Fruit fly (Drosophila melanogaster) whole organism, embryonic: Measurements from ENCODE around the gene CG42716.

Source experiments
- B-H2 ChIP-seq: fragments of 200-800 bp; sonication (Bioruptor generic); optimal IDR thresholded peaks from 2 replicates; lab custom pipeline; 2018; ENCODE audit warnings: missing biosample characterization, mild to moderate bottlenecking, missing genetic modification characterization
- CG10431 ChIP-seq: fragments of 200-800 bp; sonication (Bioruptor generic); optimal IDR thresholded peaks from 3 replicates; lab custom pipeline; 2018; ENCODE audit warnings: missing biosample characterization, mild to moderate bottlenecking, missing genetic modification characterization
- CG11456 ChIP-seq: fragments of 200-800 bp; sonication (Bioruptor generic); IDR thresholded peaks from 3 replicates; pipeline ENCODE4 v1.3.6; 2022; ENCODE audit warnings: missing biosample characterization, missing genetic modification characterization
- CG11504 ChIP-seq: fragments of 200-800 bp; sonication (Bioruptor generic); optimal IDR thresholded peaks from 3 replicates; lab custom pipeline; 2019; ENCODE audit warnings: missing biosample characterization, mild to moderate bottlenecking, missing genetic modification characterization, moderate library complexity
- CG12071 ChIP-seq: fragments of 200-800 bp; sonication (Bioruptor generic); optimal IDR thresholded peaks from 3 replicates; lab custom pipeline; 2018; ENCODE audit warnings: missing biosample characterization, mild to moderate bottlenecking, missing genetic modification characterization
- CG12155 ChIP-seq: fragments of 200-800 bp; sonication (Bioruptor generic); optimal IDR thresholded peaks from 3 replicates; lab custom pipeline; 2016; ENCODE audit warnings: missing biosample characterization, missing genetic modification characterization
- CG13287 ChIP-seq: fragments of 200-800 bp; sonication (Bioruptor generic); IDR thresholded peaks from 2 replicates; pipeline ENCODE4 v1.3.6; 2022; ENCODE audit warnings: missing biosample characterization, missing genetic modification characterization; ENCODE audit not compliant: partially characterized antibody
- CG13894 ChIP-seq: fragments of 200-800 bp; sonication (Bioruptor generic); optimal IDR thresholded peaks from 3 replicates; lab custom pipeline; 2018; ENCODE audit warnings: missing biosample characterization, mild to moderate bottlenecking, missing genetic modification characterization, moderate library complexity
- CG17359 ChIP-seq: fragments of 200-800 bp; sonication (Bioruptor generic); optimal IDR thresholded peaks from 3 replicates; lab custom pipeline; 2018; ENCODE audit warnings: missing biosample characterization, mild to moderate bottlenecking, missing genetic modification characterization, moderate library complexity
- CG17829 ChIP-seq: fragments of 200-800 bp; optimal IDR thresholded peaks from 2 replicates; lab custom pipeline; 2019; ENCODE audit warnings: missing biosample characterization, mild to moderate bottlenecking, missing genetic modification characterization, moderate library complexity
- CG2120 ChIP-seq: fragments of 200-800 bp; sonication (Bioruptor generic); optimal IDR thresholded peaks from 3 replicates; lab custom pipeline; 2016; ENCODE audit warnings: missing biosample characterization, missing genetic modification characterization
- CG2199 ChIP-seq: fragments of 200-800 bp; sonication (Bioruptor generic); IDR thresholded peaks from 3 replicates; pipeline ENCODE4 v1.3.6; 2022; ENCODE audit warnings: missing biosample characterization, missing genetic modification characterization
- CG2712 ChIP-seq: fragments of 200-800 bp; optimal IDR thresholded peaks from 3 replicates; lab custom pipeline; 2019; ENCODE audit warnings: missing biosample characterization, mild to moderate bottlenecking, missing genetic modification characterization, moderate library complexity
- CG34422 ChIP-seq: fragments of 200-800 bp; sonication (Bioruptor generic); IDR thresholded peaks from 3 replicates; pipeline ENCODE4 v1.3.6; 2022; ENCODE audit warnings: missing biosample characterization, missing genetic modification characterization
- CG4360 ChIP-seq: fragments of 200-800 bp; sonication (Bioruptor generic); IDR thresholded peaks from 2 replicates; pipeline ENCODE4 v1.3.6; 2022; ENCODE audit warnings: missing biosample characterization, missing genetic modification characterization
- CG4707 ChIP-seq: fragments of 200-800 bp; sonication (Bioruptor generic); optimal IDR thresholded peaks from 2 replicates; lab custom pipeline; 2018; ENCODE audit warnings: missing biosample characterization, mild to moderate bottlenecking, missing genetic modification characterization, moderate library complexity
- CG6765 ChIP-seq: fragments of 200-800 bp; sonication (Bioruptor generic); optimal IDR thresholded peaks from 3 replicates; lab custom pipeline; 2017; ENCODE audit warnings: missing biosample characterization, mild to moderate bottlenecking, missing genetic modification characterization
- CG7372 ChIP-seq: fragments of 200-800 bp; sonication (Bioruptor generic); IDR thresholded peaks from 2 replicates; pipeline ENCODE4 v1.3.6; 2022; ENCODE audit warnings: missing biosample characterization, missing genetic modification characterization
- CG7745 ChIP-seq: fragments of 200-800 bp; sonication (Bioruptor generic); optimal IDR thresholded peaks from 2 replicates; lab custom pipeline; 2018; ENCODE audit warnings: missing biosample characterization, mild to moderate bottlenecking, missing genetic modification characterization, moderate library complexity
- D19A ChIP-seq: fragments of 200-800 bp; optimal IDR thresholded peaks from 3 replicates; lab custom pipeline; 2019; ENCODE audit warnings: missing biosample characterization, mild to moderate bottlenecking, missing genetic modification characterization, moderate library complexity
- Dek ChIP-seq: fragments of 200-800 bp; sonication (Bioruptor generic); optimal IDR thresholded peaks from 3 replicates; lab custom pipeline; 2019; ENCODE audit warnings: missing biosample characterization, mild to moderate bottlenecking, missing genetic modification characterization, moderate library complexity
- Dll ChIP-seq: fragments of 200-800 bp; sonication (Bioruptor generic); IDR thresholded peaks from 4 replicates; pipeline ENCODE4 v1.3.6; 2022; ENCODE audit warnings: missing biosample characterization, missing genetic modification characterization; ENCODE audit not compliant: partially characterized antibody
- H15 ChIP-seq: fragments of 200-800 bp; sonication (Bioruptor generic); IDR thresholded peaks from 3 replicates; pipeline ENCODE4 v1.3.6; 2022; ENCODE audit warnings: missing biosample characterization, missing genetic modification characterization
- HLHmδ ChIP-seq: fragments of 200-800 bp; sonication (Bioruptor generic); optimal IDR thresholded peaks from 2 replicates; lab custom pipeline; 2018; ENCODE audit warnings: missing biosample characterization, mild to moderate bottlenecking, missing genetic modification characterization, moderate library complexity
- Hand ChIP-seq: fragments of 200-800 bp; sonication (Bioruptor generic); optimal IDR thresholded peaks from 2 replicates; lab custom pipeline; 2017; ENCODE audit warnings: mild to moderate bottlenecking, missing biosample characterization, missing genetic modification reagents, missing genetic modification characterization
- Oaz ChIP-seq: fragments of 200-800 bp; sonication (Bioruptor generic); IDR thresholded peaks from 2 replicates; pipeline ENCODE4 v1.3.6; 2022; ENCODE audit warnings: missing biosample characterization, missing genetic modification characterization
- Ravus ChIP-seq: fragments of 200-800 bp; sonication (Bioruptor generic); IDR thresholded peaks from 2 replicates; pipeline ENCODE4 v1.3.6; 2022; ENCODE audit warnings: missing biosample characterization, missing genetic modification characterization
- amos ChIP-seq: fragments of 200-800 bp; sonication (Bioruptor generic); IDR thresholded peaks from 2 replicates; pipeline ENCODE4 v1.3.6; 2022; ENCODE audit warnings: missing biosample characterization, missing genetic modification characterization; ENCODE audit not compliant: partially characterized antibody
- ase ChIP-seq: fragments of 200-800 bp; sonication (Bioruptor generic); IDR thresholded peaks from 3 replicates; pipeline ENCODE4 v1.3.6; 2022; ENCODE audit warnings: missing biosample characterization, missing genetic modification characterization
- bbx ChIP-seq: fragments of 200-800 bp; sonication (Bioruptor generic); IDR thresholded peaks from 2 replicates; pipeline ENCODE4 v1.3.6; 2022; ENCODE audit warnings: missing biosample characterization, missing genetic modification characterization; ENCODE audit not compliant: partially characterized antibody
- cwo ChIP-seq: fragments of 200-800 bp; sonication (Bioruptor generic); optimal IDR thresholded peaks from 3 replicates; lab custom pipeline; 2017; ENCODE audit warnings: missing biosample characterization, missing genetic modification characterization, mild to moderate bottlenecking, moderate library complexity, missing genetic modification reagents
- fd64A ChIP-seq: fragments of 200-800 bp; sonication (Bioruptor generic); optimal IDR thresholded peaks from 3 replicates; lab custom pipeline; 2018; ENCODE audit warnings: missing biosample characterization, mild to moderate bottlenecking, missing genetic modification characterization
- gce ChIP-seq: fragments of 200-800 bp; sonication (Bioruptor generic); IDR thresholded peaks from 3 replicates; pipeline ENCODE4 v1.3.6; 2022; ENCODE audit warnings: missing biosample characterization, missing genetic modification characterization
- grn ChIP-seq: fragments of 200-800 bp; sonication (Bioruptor generic); optimal IDR thresholded peaks from 3 replicates; lab custom pipeline; 2017; ENCODE audit warnings: missing biosample characterization, missing genetic modification characterization
- gro ChIP-seq: fragments of 200-800 bp; sonication (Bioruptor generic); optimal IDR thresholded peaks from 2 replicates; lab custom pipeline; 2016; ENCODE audit warnings: missing biosample characterization, missing genetic modification characterization
- nau ChIP-seq: fragments of 200-800 bp; sonication (Bioruptor generic); optimal IDR thresholded peaks from 3 replicates; lab custom pipeline; 2017; ENCODE audit warnings: missing biosample characterization, mild to moderate bottlenecking, missing genetic modification characterization, missing genetic modification reagents
- nmo ChIP-seq: fragments of 200-800 bp; sonication (Bioruptor generic); optimal IDR thresholded peaks from 2 replicates; lab custom pipeline; 2018; ENCODE audit warnings: missing biosample characterization, mild to moderate bottlenecking, missing genetic modification characterization, moderate library complexity
- oc ChIP-seq: fragments of 200-800 bp; sonication (Bioruptor generic); optimal IDR thresholded peaks from 2 replicates; lab custom pipeline; 2018; ENCODE audit warnings: missing biosample characterization, mild to moderate bottlenecking, missing genetic modification characterization, moderate library complexity
- rib ChIP-seq: fragments of 200-800 bp; sonication (Bioruptor generic); IDR thresholded peaks from 2 replicates; pipeline ENCODE4 v1.3.6; 2022; ENCODE audit warnings: missing biosample characterization, missing genetic modification characterization
- row ChIP-seq: fragments of 200-800 bp; sonication (Bioruptor generic); IDR thresholded peaks from 3 replicates; pipeline ENCODE4 v1.3.6; 2022; ENCODE audit warnings: missing biosample characterization, missing genetic modification characterization
- schlank ChIP-seq: fragments of 200-800 bp; sonication (Bioruptor generic); optimal IDR thresholded peaks from 2 replicates; lab custom pipeline; 2018; ENCODE audit warnings: missing biosample characterization, mild to moderate bottlenecking, missing genetic modification characterization
- seq ChIP-seq: fragments of 200-800 bp; sonication (Bioruptor generic); IDR thresholded peaks from 2 replicates; pipeline ENCODE4 v1.3.6; 2022; ENCODE audit warnings: missing biosample characterization, missing genetic modification characterization
- sna ChIP-seq: fragments of 200-800 bp; sonication (Bioruptor generic); IDR thresholded peaks from 2 replicates; pipeline ENCODE4 v1.3.6; 2022; ENCODE audit warnings: missing biosample characterization, missing genetic modification characterization; ENCODE audit not compliant: partially characterized antibody
- so ChIP-seq: fragments of 200-800 bp; sonication (Bioruptor generic); IDR thresholded peaks from 3 replicates; pipeline ENCODE4 v1.3.6; 2022; ENCODE audit warnings: missing biosample characterization, missing genetic modification characterization
- sob ChIP-seq: fragments of 200-800 bp; sonication (Bioruptor generic); IDR thresholded peaks from 2 replicates; pipeline ENCODE4 v1.3.6; 2022; ENCODE audit warnings: missing biosample characterization, missing genetic modification characterization
- sug ChIP-seq: fragments of 200-800 bp; optimal IDR thresholded peaks from 2 replicates; lab custom pipeline; 2019; ENCODE audit warnings: missing biosample characterization, mild to moderate bottlenecking, missing genetic modification characterization, moderate library complexity
- tll ChIP-seq, 2 experiments: fragments of 200-800 bp in 1 of 2; fragments of >200 bp in 1 of 2; sonication (Bioruptor generic) in 1 of 2; optimal IDR thresholded peaks; 2 replicates each; lab custom pipeline; 2017 to 2019; ENCODE audit warnings: missing biosample characterization in 2 of 2, missing genetic modification characterization in 2 of 2, mild to moderate bottlenecking in 1 of 2, moderate library complexity in 1 of 2
- wor ChIP-seq: fragments of 200-800 bp; sonication (Bioruptor generic); IDR thresholded peaks from 2 replicates; pipeline ENCODE4 v1.3.6; 2022; ENCODE audit warnings: missing biosample characterization, missing genetic modification characterization

The CG42716 gene

DNA sequence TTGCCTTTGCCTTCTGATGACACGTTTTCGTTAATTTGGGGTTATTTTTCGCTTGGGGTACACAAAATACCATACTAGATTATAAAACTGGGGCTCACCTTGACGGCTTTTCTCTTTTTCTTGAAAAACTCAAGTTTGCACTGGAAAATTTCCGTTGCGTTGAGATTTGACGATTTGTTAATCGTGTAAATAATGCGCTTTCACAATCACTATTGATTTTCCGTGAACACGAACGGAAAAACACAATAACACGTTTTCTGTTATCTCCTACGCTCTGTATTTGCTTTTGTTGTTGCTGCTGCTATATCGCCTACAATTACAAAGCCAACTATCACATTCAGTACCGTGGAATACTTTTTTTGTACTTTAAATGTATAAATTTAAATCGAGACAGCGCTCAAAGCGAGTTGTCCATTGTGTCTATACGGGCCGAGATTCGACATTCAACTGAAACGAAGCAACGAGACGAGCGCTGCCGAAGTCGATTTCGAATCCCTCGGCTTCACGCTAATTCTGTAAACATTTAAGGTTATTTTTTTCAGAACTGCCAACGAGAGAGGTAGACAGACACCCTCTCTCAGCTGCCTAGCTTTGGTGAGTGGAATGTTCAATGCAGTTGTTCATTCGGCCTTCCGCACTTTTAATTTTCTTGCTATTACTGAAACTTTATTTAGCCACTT is 12.9 kb downstream of the CG42716 start (continued):
- TF ChIP-seq oc (tag; lab: Kevin White, UChicago) (peak; percentile 81), fd64A (GFP tag; lab: Kevin White, UChicago) (peak; percentile 22), ase (GFP tag; lab: Robert Waterston, UW) (no peak), CG12155 (peak; percentile 91), CG7372 (GFP tag; lab: Robert Waterston, UW) (no peak), nmo (GFP tag; lab: Kevin White, UChicago) (peak; percentile 4), CG13287 (GFP tag; lab: Robert Waterston, UW) (peak; percentile 10; the same call in 1 of the 2 replicates), HLHmδ (GFP tag; lab: Kevin White, UChicago) (peak; percentile 2), seq (GFP tag; lab: Robert Waterston, UW) (no peak), CG2120 (GFP tag; lab: Kevin White, UChicago) (no peak), schlank (tag; lab: Kevin White, UChicago) (peak; percentile 5), tll (GFP tag; optimal IDR thresholded peaks at IDR 0.05; lab: Kevin White, UChicago) (no peak), grn (GFP tag; lab: Kevin White, UChicago) (no peak), CG34422 (peak; percentile 44; the same call in 1 of the 3 replicates), Oaz (GFP tag; lab: Robert Waterston, UW) (no peak), D19A (tag; lab: Kevin White, UChicago) (peak; percentile 48), CG4360 (GFP tag; lab: Robert Waterston, UW) (peak; percentile 51), sna (GFP tag; lab: Robert Waterston, UW) (no peak), CG2712 (peak; percentile 8), CG11456 (peak; percentile 46; the same call in 1 of the 3 replicates), amos (GFP tag; lab: Robert Waterston, UW) (peak; percentile 44; the same call in 1 of the 2 replicates), bbx (peak; percentile 58; the same call in 1 of the 2 replicates), CG4707 (GFP tag; lab: Kevin White, UChicago) (peak; percentile 11), Dek (peak; percentile 14), CG6765 (GFP tag; lab: Kevin White, UChicago) (peak; percentile 49), CG13894 (peak; percentile 73), Dll (0 out of 4 replicates have a peak, but pooled peaks have one; percentile 20), CG17829 (tag; lab: Kevin White, UChicago) (peak; percentile 60), B-H2 (GFP tag; lab: Kevin White, UChicago) (peak; percentile 76), Ravus (GFP tag; lab: Robert Waterston, UW) (no peak), CG11504 (tag; lab: Kevin White, UChicago) (peak; percentile 7), CG7745 (tag; lab: Kevin White, UChicago) (peak; percentile 37), sug (tag; lab: Kevin White, UChicago) (peak; percentile 56), CG2199 (GFP tag; lab: Robert Waterston, UW) (peak; percentile 89), rib (peak; percentile 66), CG17359 (tag; lab: Kevin White, UChicago) (no peak), sob (GFP tag; lab: Robert Waterston, UW) (peak; percentile 67; the same call in 1 of the 2 replicates), CG12071 (GFP tag; lab: Kevin White, UChicago) (peak; percentile 14), cwo (GFP tag; lab: Kevin White, UChicago) (peak; percentile 15), gro (GFP tag; lab: Kevin White, UChicago) (peak; percentile 46), row (GFP tag; lab: Robert Waterston, UW) (peak; percentile 31; the same call in 1 of the 3 replicates), Hand (GFP tag; lab: Kevin White, UChicago) (peak; percentile 53), so (GFP tag; lab: Robert Waterston, UW) (peak; percentile 24; the same call in 1 of the 3 replicates), H15 (GFP tag; lab: Robert Waterston, UW) (no peak), CG10431 (GFP tag; lab: Kevin White, UChicago) (peak; percentile 47), gce (GFP tag; lab: Robert Waterston, UW) (peak; percentile 66; the same call in 1 of the 3 replicates), nau (GFP tag; lab: Kevin White, UChicago) (peak; percentile 52), wor (GFP tag; lab: Robert Waterston, UW) (no peak)
